Worm (Caenorhabditis elegans): ENCODE measurements around the gene ZC132.3.

ce11 chrV:4302842-4303241 is 3.2 kb upstream of the ZC132.3 start:
- TF ChIP-seq flt-1 (GFP tag; IDR thresholded peaks at IDR 0.05) (no peak), ztf-23 (GFP tag; IDR thresholded peaks at IDR 0.05) (no peak)
